ENCODE assay signal across 2 fruit fly cellular contexts in genomic region chrX:11499454-11499853, dm6.
A peak's percentile ranks its signal among the peaks of the same experiment; 100 is the strongest.
TF ChIP-seq lines count a peak whose summit lies in the region.

No protein-coding gene starts in this region.

TF ChIP-seq in whole organism, embryonic, 481 proteins besides CTCF, POLR2A, EP300 and RAD21 (continued from another document and continues in another):
- peak; percentile 29 for TF ChIP-seq CG17385 (GFP tag; optimal IDR thresholded peaks at IDR 0.05; lab: Kevin White, UChicago)
- TF ChIP-seq Dek (tag; optimal IDR thresholded peaks at IDR 0.05; lab: Kevin White, UChicago): no peak
- TF ChIP-seq knrl (GFP tag; IDR thresholded peaks at IDR 0.05; lab: Robert Waterston, UW; ENCODE audit: partially characterized antibody): no peak
- peak; percentile 62 for TF ChIP-seq oc (tag; optimal IDR thresholded peaks at IDR 0.05; lab: Kevin White, UChicago)
- TF ChIP-seq HLH54F (GFP tag; optimal IDR thresholded peaks at IDR 0.05; lab: Kevin White, UChicago): no peak
- TF ChIP-seq org-1 (GFP tag; optimal IDR thresholded peaks at IDR 0.05; lab: Kevin White, UChicago): peak; percentile 19
- no peak for TF ChIP-seq mld (GFP tag; IDR thresholded peaks at IDR 0.05; lab: Robert Waterston, UW; ENCODE audit: partially characterized antibody)
- TF ChIP-seq insv (GFP tag; optimal IDR thresholded peaks at IDR 0.05; lab: Kevin White, UChicago): no peak
- TF ChIP-seq Nf-YA (GFP tag; IDR thresholded peaks at IDR 0.05; lab: Robert Waterston, UW): no peak
- no peak for TF ChIP-seq CG10462 (GFP tag; optimal IDR thresholded peaks at IDR 0.05; lab: Kevin White, UChicago)
- peak; percentile 33 for TF ChIP-seq CG12071 (GFP tag; optimal IDR thresholded peaks at IDR 0.05; lab: Kevin White, UChicago)
- TF ChIP-seq amos (GFP tag; IDR thresholded peaks at IDR 0.05; lab: Robert Waterston, UW; ENCODE audit: partially characterized antibody): no peak
- no peak for TF ChIP-seq CG10959 (GFP tag; IDR thresholded peaks at IDR 0.05; lab: Robert Waterston, UW)
- TF ChIP-seq Hr51 (GFP tag; optimal IDR thresholded peaks at IDR 0.05; lab: Kevin White, UChicago): peak in 1 of 2 experiments; percentile 6
- TF ChIP-seq E2f2 (GFP tag; IDR thresholded peaks at IDR 0.05; lab: Robert Waterston, UW): no peak
- no peak for TF ChIP-seq CG30431 (GFP tag; optimal IDR thresholded peaks at IDR 0.05; lab: Kevin White, UChicago)
- peak; percentile 43; the same call in 1 of the 3 replicates for TF ChIP-seq Mrtf (GFP tag; IDR thresholded peaks at IDR 0.05; lab: Robert Waterston, UW)
- TF ChIP-seq CG30403 (GFP tag; optimal IDR thresholded peaks at IDR 0.05; lab: Kevin White, UChicago): peak; percentile 39
- TF ChIP-seq CG32532 (GFP tag; IDR thresholded peaks at IDR 0.05; lab: Robert Waterston, UW): peak; percentile 36; the same call in 1 of the 2 replicates
- TF ChIP-seq her (GFP tag; optimal IDR thresholded peaks at IDR 0.05; lab: Kevin White, UChicago): peak; percentile 18
- peak; percentile 33 to 57 for TF ChIP-seq dpn (GFP tag; optimal IDR thresholded peaks at IDR 0.05; lab: Kevin White, UChicago)
- peak; percentile 59 for TF ChIP-seq CG6689 (GFP tag; IDR thresholded peaks at IDR 0.05; lab: Robert Waterston, UW)
- peak; percentile 34 for TF ChIP-seq nmo (GFP tag; optimal IDR thresholded peaks at IDR 0.05; lab: Kevin White, UChicago)
- peak; percentile 34; the same call in 1 of the 3 replicates for TF ChIP-seq dysf (GFP tag; IDR thresholded peaks at IDR 0.05; lab: Robert Waterston, UW)
- TF ChIP-seq az2 (GFP tag; optimal IDR thresholded peaks at IDR 0.05; lab: Kevin White, UChicago): peak; percentile 57
- 0 out of 2 replicates have a peak, but pooled peaks have one; percentile 31 for TF ChIP-seq CG4730 (GFP tag; IDR thresholded peaks at IDR 0.05; lab: Robert Waterston, UW)
- TF ChIP-seq CG1529 (GFP tag; optimal IDR thresholded peaks at IDR 0.05; lab: Kevin White, UChicago): peak; percentile 35
- TF ChIP-seq cad (GFP tag; optimal IDR thresholded peaks at IDR 0.05; lab: Kevin White, UChicago): no peak
- TF ChIP-seq Awh (GFP tag; IDR thresholded peaks at IDR 0.05; lab: Robert Waterston, UW): peak; percentile 56; the same call in 1 of the 2 replicates
- TF ChIP-seq CG18476 (GFP tag; optimal IDR thresholded peaks at IDR 0.05; lab: Kevin White, UChicago): no peak
- no peak for TF ChIP-seq CG2202 (tag; optimal IDR thresholded peaks at IDR 0.05; lab: Kevin White, UChicago)
- TF ChIP-seq lilli (GFP tag; optimal IDR thresholded peaks at IDR 0.05; lab: Kevin White, UChicago): peak; percentile 38
- no peak for TF ChIP-seq CG13296 (GFP tag; optimal IDR thresholded peaks at IDR 0.05; lab: Kevin White, UChicago)
- TF ChIP-seq luna (GFP tag; optimal IDR thresholded peaks at IDR 0.05; lab: Kevin White, UChicago): no peak
- TF ChIP-seq sd (tag; optimal IDR thresholded peaks at IDR 0.05; lab: Kevin White, UChicago): no peak
- peak; percentile 29 for TF ChIP-seq ems (GFP tag; optimal IDR thresholded peaks at IDR 0.05; lab: Kevin White, UChicago)
- TF ChIP-seq CG15269 (tag; optimal IDR thresholded peaks at IDR 0.05; lab: Kevin White, UChicago): peak; percentile 10
- no peak for TF ChIP-seq Bteb2 (GFP tag; optimal IDR thresholded peaks at IDR 0.05; lab: Kevin White, UChicago)
- no peak for TF ChIP-seq CG7745 (tag; optimal IDR thresholded peaks at IDR 0.05; lab: Kevin White, UChicago)
- no peak for TF ChIP-seq CG14667 (GFP tag; IDR thresholded peaks at IDR 0.05; lab: Robert Waterston, UW)
- no peak for TF ChIP-seq ase (GFP tag; IDR thresholded peaks at IDR 0.05; lab: Robert Waterston, UW)
- TF ChIP-seq CG9797 (GFP tag; optimal IDR thresholded peaks at IDR 0.05; lab: Kevin White, UChicago): no peak
- peak; percentile 61 for TF ChIP-seq CG14441 (GFP tag; IDR thresholded peaks at IDR 0.05; lab: Robert Waterston, UW)
- TF ChIP-seq Myb (GFP tag; optimal IDR thresholded peaks at IDR 0.05; lab: Kevin White, UChicago): peak; percentile 9
- no peak for TF ChIP-seq pita (GFP tag; optimal IDR thresholded peaks at IDR 0.05; lab: Kevin White, UChicago)
- TF ChIP-seq Abd-B (GFP tag; optimal IDR thresholded peaks at IDR 0.05; lab: Kevin White, UChicago): peak; percentile 33
- peak; percentile 86 for TF ChIP-seq grau (tag; optimal IDR thresholded peaks at IDR 0.05; lab: Kevin White, UChicago)
- TF ChIP-seq CG14710 (tag; optimal IDR thresholded peaks at IDR 0.05; lab: Kevin White, UChicago): no peak
- TF ChIP-seq CG7928 (GFP tag; optimal IDR thresholded peaks at IDR 0.05; lab: Kevin White, UChicago): no peak
- no peak for TF ChIP-seq H15 (GFP tag; IDR thresholded peaks at IDR 0.05; lab: Robert Waterston, UW)
- 0 out of 2 replicates have a peak, but pooled peaks have one; percentile 24 for TF ChIP-seq E2f1 (GFP tag; IDR thresholded peaks at IDR 0.05; lab: Robert Waterston, UW)
- peak; percentile 40; the same call in 1 of the 2 replicates for TF ChIP-seq Ptx1 (GFP tag; IDR thresholded peaks at IDR 0.05; lab: Robert Waterston, UW)
- no peak for TF ChIP-seq eyg (GFP tag; optimal IDR thresholded peaks at IDR 0.05; lab: Kevin White, UChicago)
- TF ChIP-seq CG8478 (optimal IDR thresholded peaks at IDR 0.05; lab: Kevin White, UChicago): no peak
- peak; percentile 15 for TF ChIP-seq HHEX (GFP tag; optimal IDR thresholded peaks at IDR 0.05; lab: Kevin White, UChicago)
- no peak for TF ChIP-seq sna (GFP tag; IDR thresholded peaks at IDR 0.05; lab: Robert Waterston, UW; ENCODE audit: partially characterized antibody)
- no peak for TF ChIP-seq CG34376 (GFP tag; optimal IDR thresholded peaks at IDR 0.05; lab: Kevin White, UChicago)
- TF ChIP-seq BtbVII (GFP tag; optimal IDR thresholded peaks at IDR 0.05; lab: Kevin White, UChicago): no peak
- TF ChIP-seq sens (GFP tag; lab: Kevin White, UChicago): peak; percentile 79
- peak in 1 of 2 experiments; percentile 35 for TF ChIP-seq chif (GFP tag; optimal IDR thresholded peaks at IDR 0.05; lab: Kevin White, UChicago)
- peak; percentile 53; the same call in 1 of the 2 replicates for TF ChIP-seq CG17328 (GFP tag; IDR thresholded peaks at IDR 0.05; lab: Robert Waterston, UW)
- peak; percentile 46 for TF ChIP-seq Six4 (GFP tag; optimal IDR thresholded peaks at IDR 0.05; lab: Kevin White, UChicago)
- no peak for TF ChIP-seq fru (optimal IDR thresholded peaks at IDR 0.05; lab: Kevin White, UChicago)
- TF ChIP-seq CG10147 (GFP tag; optimal IDR thresholded peaks at IDR 0.05; lab: Kevin White, UChicago): no peak
- TF ChIP-seq GATAe (GFP tag; conservative IDR thresholded peaks at IDR 0.05; lab: Robert Waterston, UW): no peak
- TF ChIP-seq HmgD (GFP tag; optimal IDR thresholded peaks at IDR 0.05; lab: Kevin White, UChicago): no peak

TF ChIP-seq in whole organism, prepupa, 60 proteins besides CTCF, POLR2A, EP300 and RAD21 (continued from another document):
- TF ChIP-seq fkh (GFP tag; optimal IDR thresholded peaks at IDR 0.05; lab: Kevin White, UChicago) (no peak), fd85E (GFP tag; optimal IDR thresholded peaks at IDR 0.05; lab: Kevin White, UChicago) (peak; percentile 11), CG15336 (GFP tag; IDR thresholded peaks at IDR 0.05; lab: Robert Waterston, UW) (peak; percentile 64), ss (GFP tag; optimal IDR thresholded peaks at IDR 0.05; lab: Kevin White, UChicago) (peak; percentile 2 to 66), CG8319 (GFP tag; optimal IDR thresholded peaks at IDR 0.05; lab: Kevin White, UChicago) (peak; percentile 78), Hr4 (GFP tag; optimal IDR thresholded peaks at IDR 0.05; lab: Kevin White, UChicago) (peak; percentile 78), CG6163 (GFP tag; IDR thresholded peaks at IDR 0.05; lab: Robert Waterston, UW) (peak; percentile 89), CG10669 (GFP tag; optimal IDR thresholded peaks at IDR 0.05; lab: Kevin White, UChicago) (peak; percentile 61), CG3919 (GFP tag; optimal IDR thresholded peaks at IDR 0.05; lab: Kevin White, UChicago) (peak; percentile 84), CG7368 (GFP tag; optimal IDR thresholded peaks at IDR 0.05; lab: Kevin White, UChicago) (peak; percentile 82), dsx (GFP tag; optimal IDR thresholded peaks at IDR 0.05; lab: Kevin White, UChicago; ENCODE audit: poor library complexity, severe bottlenecking) (peak; percentile 31), Eip78C (GFP tag; lab: Kevin White, UChicago) (peak; percentile 92), CG31627 (GFP tag; optimal IDR thresholded peaks at IDR 0.05; lab: Kevin White, UChicago) (peak; percentile 92), eg (GFP tag; IDR thresholded peaks at IDR 0.05; lab: Robert Waterston, UW) (peak; percentile 82), spab (GFP tag; optimal IDR thresholded peaks at IDR 0.05; lab: Kevin White, UChicago) (peak; percentile 44), Ets96B (tag; optimal IDR thresholded peaks at IDR 0.05; lab: Kevin White, UChicago) (peak; percentile 56), CG8632 (GFP tag; optimal IDR thresholded peaks at IDR 0.05; lab: Kevin White, UChicago) (peak; percentile 80), Ets21C (GFP tag; optimal IDR thresholded peaks at IDR 0.05; lab: Kevin White, UChicago) (peak; percentile 85), cyc (GFP tag; optimal IDR thresholded peaks at IDR 0.05; lab: Kevin White, UChicago) (peak; percentile 93), Gug (GFP tag; IDR thresholded peaks at IDR 0.05; lab: Robert Waterston, UW) (peak; percentile 66), CG4318 (GFP tag; optimal IDR thresholded peaks at IDR 0.05; lab: Kevin White, UChicago) (peak; percentile 60), CG11762 (GFP tag; optimal IDR thresholded peaks at IDR 0.05; lab: Kevin White, UChicago; ENCODE audit: insufficient read depth) (peak; percentile 56), CG6276 (GFP tag; optimal IDR thresholded peaks at IDR 0.05; lab: Kevin White, UChicago) (peak; percentile 60), lz (GFP tag; optimal IDR thresholded peaks at IDR 0.05; lab: Kevin White, UChicago) (peak; percentile 86), Lpt (GFP tag; optimal IDR thresholded peaks at IDR 0.05; lab: Kevin White, UChicago) (peak; percentile 73), Hr38 (GFP tag; optimal IDR thresholded peaks at IDR 0.05; lab: Kevin White, UChicago) (no peak), CG34406 (GFP tag; optimal IDR thresholded peaks at IDR 0.05; lab: Kevin White, UChicago) (peak; percentile 57), Sox102F (GFP tag; optimal IDR thresholded peaks at IDR 0.05; lab: Kevin White, UChicago) (peak; percentile 80), CG6808 (GFP tag; optimal IDR thresholded peaks at IDR 0.05; lab: Kevin White, UChicago) (peak; percentile 29), CG3032 (tag; optimal IDR thresholded peaks at IDR 0.05; lab: Kevin White, UChicago) (peak; percentile 49), topi (GFP tag; optimal IDR thresholded peaks at IDR 0.05; lab: Kevin White, UChicago) (peak; percentile 89), Met (GFP tag; optimal IDR thresholded peaks at IDR 0.05; lab: Kevin White, UChicago) (peak; percentile 87), achi (GFP tag; optimal IDR thresholded peaks at IDR 0.05; lab: Kevin White, UChicago) (peak; percentile 70), esn (GFP tag; optimal IDR thresholded peaks at IDR 0.05; lab: Kevin White, UChicago) (peak; percentile 86), CG32006 (GFP tag; optimal IDR thresholded peaks at IDR 0.05; lab: Kevin White, UChicago) (peak; percentile 77), CG6854 (GFP tag; optimal IDR thresholded peaks at IDR 0.05; lab: Kevin White, UChicago) (peak; percentile 35), CG11294 (GFP tag; IDR thresholded peaks at IDR 0.05; lab: Robert Waterston, UW) (peak; percentile 32; the same call in 1 of the 2 replicates), CG8119 (GFP tag; IDR thresholded peaks at IDR 0.05; lab: Robert Waterston, UW) (peak; percentile 74), Smox (GFP tag; optimal IDR thresholded peaks at IDR 0.05; lab: Kevin White, UChicago) (peak; percentile 85)
